Fruit fly (Drosophila melanogaster) whole organism, adult: Measurements from ENCODE around the gene unc80.

Source experiments
- CG11617 ChIP-seq: fragments of 200-800 bp; sonication (Bioruptor generic); optimal IDR thresholded peaks from 2 replicates; lab custom pipeline; 2017; ENCODE audit warnings: mild to moderate bottlenecking, missing biosample characterization, missing genetic modification reagents, missing genetic modification characterization
- CG12768 ChIP-seq: fragments of 200-800 bp; sonication (Bioruptor generic); optimal IDR thresholded peaks from 2 replicates; lab custom pipeline; 2017; ENCODE audit warnings: missing biosample characterization, missing genetic modification characterization, mild to moderate bottlenecking, moderate library complexity, missing genetic modification reagents
- CG1620 ChIP-seq: fragments of 200-800 bp; sonication (Bioruptor generic); optimal IDR thresholded peaks from 2 replicates; lab custom pipeline; 2016; ENCODE audit warnings: missing biosample characterization, missing genetic modification characterization
- CG33017 ChIP-seq: fragments of 200-800 bp; sonication (Bioruptor generic); optimal IDR thresholded peaks from 2 replicates; lab custom pipeline; 2018; ENCODE audit warnings: missing biosample characterization, mild to moderate bottlenecking, missing genetic modification characterization, moderate library complexity
- CG5204 ChIP-seq: fragments of 200-800 bp; sonication (Bioruptor generic); optimal IDR thresholded peaks from 2 replicates; lab custom pipeline; 2016; ENCODE audit warnings: missing biosample characterization, missing genetic modification characterization
- CG7045 ChIP-seq: fragments of 200-800 bp; sonication (Bioruptor generic); optimal IDR thresholded peaks from 2 replicates; lab custom pipeline; 2017; ENCODE audit warnings: missing biosample characterization, mild to moderate bottlenecking, missing genetic modification characterization
- Clk ChIP-seq: fragments of 200-800 bp; sonication (Bioruptor generic); optimal IDR thresholded peaks from 2 replicates; lab custom pipeline; 2017; ENCODE audit warnings: missing biosample characterization, missing genetic modification characterization
- Crg-1 ChIP-seq: fragments of 200-800 bp; sonication (Bioruptor generic); optimal IDR thresholded peaks from 2 replicates; lab custom pipeline; 2016; ENCODE audit warnings: missing biosample characterization, missing genetic modification characterization
- bab1 ChIP-seq: fragments of 200-800 bp; sonication (Bioruptor generic); optimal IDR thresholded peaks from 3 replicates; lab custom pipeline; 2019; ENCODE audit warnings: missing biosample characterization, mild to moderate bottlenecking, missing genetic modification characterization, moderate library complexity
- kay ChIP-seq: fragments of 200-800 bp; sonication (Bioruptor generic); peaks from one replicate; lab custom pipeline; 2016; ENCODE audit warnings: missing biosample characterization, missing genetic modification characterization, borderline replicate concordance
- ovo ChIP-seq: fragments of 200-800 bp; sonication (Bioruptor generic); optimal IDR thresholded peaks from 2 replicates; lab custom pipeline; 2016; ENCODE audit warnings: missing biosample characterization, missing genetic modification characterization
- pad ChIP-seq: fragments of 200-800 bp; sonication (Bioruptor generic); optimal IDR thresholded peaks from 3 replicates; lab custom pipeline; 2017; ENCODE audit warnings: missing biosample characterization, missing genetic modification characterization, mild to moderate bottlenecking, moderate library complexity, missing genetic modification reagents
- tj ChIP-seq: fragments of 200-800 bp; sonication (Bioruptor generic); optimal IDR thresholded peaks from 3 replicates; lab custom pipeline; 2017; ENCODE audit warnings: missing biosample characterization, mild to moderate bottlenecking, missing genetic modification characterization, moderate library complexity
- toe ChIP-seq: fragments of 200-800 bp; sonication (Bioruptor generic); optimal IDR thresholded peaks from 2 replicates; lab custom pipeline; 2016; ENCODE audit warnings: missing biosample characterization, missing genetic modification characterization

DNA sequence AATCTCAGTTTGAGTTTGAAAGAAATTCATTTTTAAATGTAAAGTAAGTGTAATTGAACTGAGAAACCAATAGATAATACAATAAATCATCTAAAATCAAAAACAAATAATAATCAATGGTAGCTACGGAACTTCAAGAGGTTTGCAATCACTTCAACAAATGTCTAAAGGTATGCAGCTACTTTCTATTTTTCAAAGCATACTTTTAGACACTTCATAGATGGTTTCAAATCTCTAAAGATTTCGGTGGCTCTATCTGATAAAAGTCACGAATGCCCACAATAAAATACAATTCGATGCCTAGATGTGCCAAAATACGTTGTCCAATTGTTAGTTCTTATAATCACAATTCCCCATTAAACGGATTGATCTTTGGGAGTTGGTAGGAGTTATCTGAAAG is 19.2 kb upstream of the unc80 start:
- TF ChIP-seq CG1620 (GFP tag; lab: Kevin White, UChicago) (no peak), CG12768 (GFP tag; lab: Kevin White, UChicago) (no peak), CG33017 (tag; lab: Kevin White, UChicago) (no peak), CG11617 (GFP tag; lab: Kevin White, UChicago) (no peak), CG5204 (GFP tag; lab: Kevin White, UChicago) (no peak), kay (GFP tag; lab: Kevin White, UChicago) (no peak), bab1 (GFP tag; lab: Kevin White, UChicago) (no peak), tj (GFP tag; lab: Kevin White, UChicago) (no peak), Clk (GFP tag; lab: Kevin White, UChicago) (no peak), ovo (no peak), CG7045 (no peak), toe (no peak), pad (no peak), Crg-1 (no peak)
